Worm (Caenorhabditis elegans): ENCODE results near the gene Y48B6A.13.

DNA sequence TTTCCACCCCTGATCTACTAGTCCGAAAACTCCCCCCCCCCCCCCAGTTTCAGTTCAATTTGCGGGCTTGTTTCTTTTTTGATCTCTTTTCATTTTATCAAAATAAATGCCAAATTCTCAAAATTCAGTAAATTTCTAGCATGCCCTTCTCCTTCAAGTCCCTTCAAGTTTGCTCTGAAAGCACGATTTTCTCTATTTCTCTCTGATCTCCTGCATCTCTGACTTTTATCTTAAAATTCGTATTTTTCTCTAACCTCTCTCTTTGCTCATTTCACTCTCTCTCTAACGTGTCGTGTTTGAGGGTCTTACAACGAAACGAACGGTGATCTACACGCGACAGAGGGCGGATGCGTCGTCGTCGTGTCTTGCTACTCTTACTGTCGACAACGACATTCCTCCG is 20.7 kb downstream of the Y48B6A.13 start, which contains the start of gene ace-3:
- TF ChIP-seq elt-2 (tag; optimal IDR thresholded peaks at IDR 0.05) (no peak), nhr-25 (tag; optimal IDR thresholded peaks at IDR 0.05) (no peak), ceh-16 (tag; optimal IDR thresholded peaks at IDR 0.05) (no peak), pqm-1 (tag; optimal IDR thresholded peaks at IDR 0.05) (no peak), nhr-28 (tag; optimal IDR thresholded peaks at IDR 0.05) (no peak), daf-12 (tag; optimal IDR thresholded peaks at IDR 0.05) (no peak), nhr-237 (tag; optimal IDR thresholded peaks at IDR 0.05) (no peak), sea-2 (GFP tag; optimal IDR thresholded peaks at IDR 0.05) (no peak), nhr-23 (tag; optimal IDR thresholded peaks at IDR 0.05) (no peak), fos-1 (tag; optimal IDR thresholded peaks at IDR 0.05) (no peak), pha-4 (tag; optimal IDR thresholded peaks at IDR 0.05) (no peak), ztf-4 (tag; optimal IDR thresholded peaks at IDR 0.05) (no peak), nhr-12 (tag; optimal IDR thresholded peaks at IDR 0.05) (no peak), nhr-77 (tag; optimal IDR thresholded peaks at IDR 0.05) (no peak)
